Worm (Caenorhabditis elegans): Measurements from ENCODE around the gene W02B3.4.
A peak's percentile ranks its signal among the peaks of the same experiment; 100 is the strongest.

Gene W02B3.4

DNA sequence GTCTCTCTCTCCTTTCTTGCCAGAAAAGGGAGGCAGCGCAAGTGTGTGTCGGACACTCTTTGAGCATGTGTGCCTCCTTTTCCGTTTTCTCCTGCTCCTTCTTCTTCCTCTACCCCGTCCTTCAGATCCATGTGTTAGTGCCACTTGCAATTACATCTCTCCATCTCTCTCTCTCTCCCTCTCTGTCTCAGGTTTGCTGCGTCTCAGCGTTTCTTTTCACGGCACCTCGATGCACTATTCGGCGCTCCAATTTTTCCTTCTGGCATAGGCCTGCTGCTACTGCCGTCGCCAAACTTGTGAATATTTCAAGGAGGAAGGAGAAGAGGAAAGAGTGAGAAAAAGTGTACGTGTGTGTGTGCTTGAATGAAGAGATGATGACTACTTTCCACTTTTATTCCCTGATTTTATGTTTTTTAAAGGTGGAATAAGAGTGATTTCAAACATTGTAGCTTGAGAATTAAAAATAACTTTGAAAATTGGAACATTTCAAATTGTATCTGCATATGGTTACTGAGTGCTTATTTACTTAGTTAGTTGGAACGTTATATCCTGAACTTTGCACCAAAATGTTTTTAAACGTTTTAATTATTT is 14.8 kb downstream of the W02B3.4 start, which contains the start of gene W02B3.3 (continued):
- TF ChIP-seq nhr-25 (tag; optimal IDR thresholded peaks at IDR 0.05) (no peak), Y55F3AM.14 (GFP tag; optimal IDR thresholded peaks at IDR 0.05) (peak; percentile 10), dmd-4 (tag; optimal IDR thresholded peaks at IDR 0.05) (no peak), unc-62 (GFP tag; optimal IDR thresholded peaks at IDR 0.05) (no peak), mdl-1 (tag; optimal IDR thresholded peaks at IDR 0.05) (peak in 1 of 2 experiments; percentile 52), elt-1 (tag; optimal IDR thresholded peaks at IDR 0.05) (no peak), F13H6.1 (tag; optimal IDR thresholded peaks at IDR 0.05) (peak; percentile 76)

DNA sequence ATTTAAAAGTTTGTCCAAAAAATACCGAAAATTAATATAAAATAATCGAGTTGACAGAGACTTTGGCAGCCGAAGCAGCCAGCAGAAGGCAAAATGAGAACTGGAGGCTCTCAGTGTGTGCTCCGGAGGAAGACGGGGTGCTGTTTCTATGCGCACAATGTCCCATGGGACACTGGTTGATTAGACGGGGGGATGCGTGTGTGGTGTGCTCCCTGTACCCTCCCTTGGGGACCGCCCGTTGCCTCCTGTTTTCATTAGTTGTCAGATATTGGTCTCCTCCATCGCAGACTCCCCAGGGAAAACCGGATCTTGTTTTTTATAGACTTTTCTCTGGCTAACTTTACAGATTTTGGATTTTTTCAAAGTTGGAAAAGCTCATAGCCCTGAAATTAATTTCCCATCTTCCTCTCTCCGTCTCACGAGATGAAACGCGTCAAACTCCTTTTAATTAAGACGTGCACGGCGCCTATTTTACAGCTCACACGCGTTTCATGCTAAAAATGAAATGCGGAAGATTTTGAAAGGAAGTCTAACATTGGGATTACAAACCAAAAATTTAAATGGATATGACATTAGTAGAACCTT is 18.0 kb downstream of the W02B3.4 start, which contains the start of gene C09F5.3:
TSS of gene C09F5.3 (minus strand) at position 94 of the 585 bp plus-strand sequence.
- TF ChIP-seq lin-39 (tag; optimal IDR thresholded peaks at IDR 0.05) (no peak), nhr-11 (tag; optimal IDR thresholded peaks at IDR 0.05) (no peak), elt-1 (tag; optimal IDR thresholded peaks at IDR 0.05) (no peak), nhr-21 (tag; optimal IDR thresholded peaks at IDR 0.05) (no peak), Y55F3AM.14 (GFP tag; optimal IDR thresholded peaks at IDR 0.05) (no peak), lin-13 (GFP tag; optimal IDR thresholded peaks at IDR 0.05) (no peak), lsy-2 (tag; optimal IDR thresholded peaks at IDR 0.05) (no peak), F13H6.1 (tag; optimal IDR thresholded peaks at IDR 0.05) (no peak), aly-2 (tag; optimal IDR thresholded peaks at IDR 0.05) (no peak), blmp-1 (tag; optimal IDR thresholded peaks at IDR 0.05; ENCODE audit: insufficient read depth) (no peak), ceh-16 (tag; optimal IDR thresholded peaks at IDR 0.05) (no peak), gmeb-1 (tag; optimal IDR thresholded peaks at IDR 0.05) (no peak), unc-62 (GFP tag; optimal IDR thresholded peaks at IDR 0.05) (no peak), nhr-23 (tag; optimal IDR thresholded peaks at IDR 0.05) (no peak), nhr-12 (tag; optimal IDR thresholded peaks at IDR 0.05) (no peak), egl-27 (tag; optimal IDR thresholded peaks at IDR 0.05) (no peak), sma-9 (GFP tag; optimal IDR thresholded peaks at IDR 0.05) (no peak), sma-9 (tag; optimal IDR thresholded peaks at IDR 0.05) (no peak), snpc-4 (tag; optimal IDR thresholded peaks at IDR 0.05) (no peak)

DNA sequence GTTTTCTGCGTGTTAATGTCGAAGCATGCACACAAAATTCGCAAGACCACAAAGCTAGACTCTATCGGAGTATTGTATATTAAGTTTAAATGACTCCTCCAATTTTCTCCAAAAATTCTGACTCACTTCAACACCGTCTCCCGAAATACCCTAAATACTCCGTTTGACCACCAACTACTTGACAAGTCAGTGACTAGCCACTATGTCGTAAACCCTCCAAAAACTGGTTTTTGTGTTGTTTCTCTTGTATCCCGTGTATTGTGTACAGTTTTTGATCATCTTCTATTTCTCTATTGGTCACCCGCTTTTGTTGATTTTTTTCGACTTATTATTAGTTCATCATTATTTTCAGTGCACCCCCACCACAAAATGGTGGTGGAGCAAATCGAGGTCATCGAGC is 24.9 kb downstream of the W02B3.4 start, which contains the start of gene C09F5.1:
TSS of gene C09F5.1 (plus strand) at position 353 of the 400 bp plus-strand sequence.
- TF ChIP-seq nhr-129 (tag; optimal IDR thresholded peaks at IDR 0.05) = peak; percentile 17
- peak; percentile 49 for TF ChIP-seq nhr-25 (tag; optimal IDR thresholded peaks at IDR 0.05)
- no peak for TF ChIP-seq sem-4 (tag; optimal IDR thresholded peaks at IDR 0.05)

DNA sequence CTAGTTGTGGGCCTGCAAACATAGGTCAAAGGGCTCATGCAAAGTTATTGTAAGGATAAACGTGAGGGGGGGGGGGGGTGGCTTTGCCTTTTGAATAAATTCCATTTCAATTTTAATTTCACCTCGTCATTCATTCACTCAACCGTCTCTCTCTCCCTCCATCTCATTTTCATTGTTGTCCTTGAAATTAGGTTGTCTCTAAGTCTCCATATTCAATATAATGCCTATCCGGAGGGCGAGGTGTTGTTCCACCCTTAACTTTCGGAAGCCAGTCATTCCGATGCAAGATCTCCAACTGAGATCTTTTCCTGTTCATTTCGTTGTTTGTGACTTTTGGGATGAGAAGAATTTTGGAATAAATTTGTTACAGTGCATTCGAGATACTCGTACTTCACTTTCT is 26.0 kb downstream of the W02B3.4 start:
- TF ChIP-seq blmp-1 (tag; optimal IDR thresholded peaks at IDR 0.05; ENCODE audit: insufficient read depth) (peak; percentile 24), sem-4 (tag; optimal IDR thresholded peaks at IDR 0.05) (peak; percentile 1), nhr-11 (tag; optimal IDR thresholded peaks at IDR 0.05) (no peak), nhr-6 (tag; optimal IDR thresholded peaks at IDR 0.05) (no peak), nhr-25 (tag; optimal IDR thresholded peaks at IDR 0.05) (peak; percentile 52), lin-39 (tag; optimal IDR thresholded peaks at IDR 0.05) (no peak)

DNA sequence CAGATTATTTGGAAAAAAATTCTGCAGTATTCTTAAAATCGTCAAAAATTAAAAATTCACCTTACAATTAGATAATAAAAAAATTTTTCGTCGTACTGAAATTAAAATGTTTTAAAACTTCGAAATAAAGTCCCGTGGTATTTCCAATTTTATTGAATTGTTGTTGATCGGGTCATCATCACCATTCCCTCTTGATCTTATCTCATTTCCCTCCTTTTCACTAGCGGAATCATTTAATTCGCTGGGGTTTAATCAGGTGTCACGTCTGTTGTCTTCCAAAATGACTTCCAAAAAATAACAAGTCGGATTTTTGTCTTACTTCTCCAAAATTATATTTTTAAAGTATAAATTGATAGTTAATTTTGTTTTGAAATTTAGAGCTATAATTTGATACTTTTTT is 26.6 kb downstream of the W02B3.4 start:
- TF ChIP-seq nhr-237 (tag; optimal IDR thresholded peaks at IDR 0.05) (no peak), nhr-21 (tag; optimal IDR thresholded peaks at IDR 0.05) (no peak), mdl-1 (tag; optimal IDR thresholded peaks at IDR 0.05) (no peak), nhr-25 (tag; optimal IDR thresholded peaks at IDR 0.05) (peak; percentile 33)

DNA sequence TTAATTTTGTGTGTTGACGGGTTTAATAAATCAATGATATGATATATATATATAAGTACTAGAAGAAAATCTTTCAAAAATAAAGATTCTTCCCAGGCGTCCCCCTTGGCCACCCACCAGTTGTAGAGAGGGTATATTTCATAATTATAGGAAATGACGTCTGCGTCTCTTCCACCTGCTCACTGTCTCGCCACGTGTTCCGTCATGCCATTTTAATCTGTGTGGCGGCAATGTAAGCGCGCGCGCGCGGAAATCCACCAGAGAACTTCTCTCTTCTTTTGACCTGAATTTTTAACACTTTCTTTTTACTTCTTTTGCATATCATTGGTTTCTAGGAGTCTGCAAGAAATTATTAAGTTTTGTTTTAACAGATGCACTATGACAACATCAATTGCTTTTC is 28.9 kb downstream of the W02B3.4 start:
- TF ChIP-seq snpc-4 (tag; optimal IDR thresholded peaks at IDR 0.05) (no peak), elt-1 (tag; optimal IDR thresholded peaks at IDR 0.05) (no peak), nhr-25 (tag; optimal IDR thresholded peaks at IDR 0.05) (peak; percentile 26), blmp-1 (tag; optimal IDR thresholded peaks at IDR 0.05; ENCODE audit: insufficient read depth) (no peak), elt-3 (tag; optimal IDR thresholded peaks at IDR 0.05) (no peak)

DNA sequence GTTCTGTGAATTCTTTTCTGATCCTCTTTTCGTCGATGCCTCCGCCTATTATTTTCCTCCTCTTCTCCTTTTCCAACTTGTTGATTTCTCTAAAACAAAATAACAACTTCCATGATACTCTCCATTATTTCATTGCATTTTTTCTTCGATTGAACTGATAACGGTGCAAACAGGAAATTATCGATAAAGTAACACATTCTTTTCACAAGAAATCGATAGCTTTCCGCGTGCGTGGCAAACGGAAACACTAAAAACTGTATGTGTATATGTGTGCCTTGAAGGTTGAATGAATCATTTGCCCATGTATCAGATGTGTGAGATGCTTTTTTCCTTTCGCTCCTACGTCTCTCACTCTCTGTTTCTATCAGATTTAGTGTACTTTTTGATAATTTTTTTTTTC is 31.6 kb downstream of the W02B3.4 start:
- TF ChIP-seq nhr-21 (tag; optimal IDR thresholded peaks at IDR 0.05) (no peak), crh-2 (tag; optimal IDR thresholded peaks at IDR 0.05) (peak; percentile 81), nhr-6 (tag; optimal IDR thresholded peaks at IDR 0.05) (no peak), unc-39 (tag; optimal IDR thresholded peaks at IDR 0.05) (no peak), sma-9 (GFP tag; optimal IDR thresholded peaks at IDR 0.05) (peak; percentile 8), sma-9 (tag; optimal IDR thresholded peaks at IDR 0.05) (no peak), blmp-1 (tag; optimal IDR thresholded peaks at IDR 0.05; ENCODE audit: insufficient read depth) (no peak), fos-1 (tag; optimal IDR thresholded peaks at IDR 0.05) (peak; percentile 97), ceh-16 (tag; optimal IDR thresholded peaks at IDR 0.05) (peak; percentile 8), nhr-23 (tag; optimal IDR thresholded peaks at IDR 0.05) (no peak)
